Fruit fly (Drosophila melanogaster) Kc167 (cell line): ENCODE results near the gene Neurl4.

Experiments
- Myc ChIP-seq: fragments of >200 bp; optimal IDR thresholded peaks from 2 replicates; lab custom pipeline; 2017; ENCODE audit warnings: missing external identifiers
- Sin3A ChIP-seq: fragments of >200 bp; optimal IDR thresholded peaks from 2 replicates; lab custom pipeline; 2018; ENCODE audit warnings: missing external identifiers
- h ChIP-seq: fragments of >200 bp; optimal IDR thresholded peaks from 3 replicates; lab custom pipeline; 2018; ENCODE audit warnings: missing external identifiers
- insv ChIP-seq: fragments of >200 bp; optimal IDR thresholded peaks from 3 replicates; lab custom pipeline; 2018; ENCODE audit warnings: missing external identifiers
- psq ChIP-seq: fragments of >200 bp; optimal IDR thresholded peaks from 2 replicates; lab custom pipeline; 2017; ENCODE audit warnings: missing external identifiers
- ttk ChIP-seq: sonication (Bioruptor generic); optimal IDR thresholded peaks from 2 replicates; lab custom pipeline; 2017; ENCODE audit warnings: missing external identifiers

Gene Neurl4

dm6 chr3L:14004041-14004407 lies 45.7 kb downstream of the Neurl4 start:
- TF ChIP-seq psq (lab: Kevin White, UChicago) (peak; percentile 97), ttk (lab: Kevin White, UChicago) (no peak)

dm6 chr3L:14003297-14004040 lies 46.2 kb downstream of the Neurl4 start:
- TF ChIP-seq ttk (lab: Kevin White, UChicago) (no peak), psq (lab: Kevin White, UChicago) (peak; percentile 59), Sin3A (no peak), insv (lab: Kevin White, UChicago) (no peak), h (lab: Kevin White, UChicago) (no peak), Myc (lab: Kevin White, UChicago) (no peak)

DNA sequence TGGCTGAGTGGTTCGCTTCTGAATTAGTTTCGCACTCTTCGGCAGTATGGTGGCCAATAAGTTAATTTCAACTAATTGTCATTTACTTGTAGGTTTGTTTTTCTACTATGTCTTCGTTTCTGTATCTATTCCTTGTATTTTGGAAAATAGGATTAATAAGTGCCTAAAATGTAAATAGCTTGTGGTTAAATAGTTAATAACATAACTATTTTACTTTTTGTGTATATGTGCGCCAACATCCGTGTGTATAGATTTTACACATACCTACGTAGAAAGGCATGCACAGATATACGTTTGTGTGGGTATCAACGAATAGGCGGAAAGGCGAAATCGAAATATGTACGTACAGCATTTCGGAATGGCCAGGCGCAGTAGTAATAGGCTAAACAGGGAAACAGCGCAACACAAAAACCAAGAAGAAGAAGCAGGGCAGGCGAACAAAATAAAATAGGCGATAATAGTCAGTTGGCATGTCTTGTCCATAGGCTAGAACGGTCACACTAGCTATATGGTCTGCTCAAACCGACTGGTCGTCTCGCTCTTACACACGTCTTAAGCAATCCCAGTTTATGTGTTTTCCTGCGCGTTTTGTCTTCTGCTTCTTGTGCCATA lies 47.1 kb downstream of the Neurl4 start:
- TF ChIP-seq ttk (lab: Kevin White, UChicago) (no peak), psq (lab: Kevin White, UChicago) (peak; percentile 98), Myc (lab: Kevin White, UChicago) (no peak)

dm6 chr3L:14001658-14002523 lies 47.8 kb downstream of the Neurl4 start, which contains the start of the genes Nprl3 and upSET:
Gene Nprl3, minus strand, starts transcription at chr3L:14001880.
Gene upSET, plus strand, starts transcription at chr3L:14002127.
- no peak for TF ChIP-seq Sin3A
- no peak for TF ChIP-seq h (lab: Kevin White, UChicago)
- no peak for TF ChIP-seq insv (lab: Kevin White, UChicago)
- TF ChIP-seq psq (lab: Kevin White, UChicago) = peak; percentile 48
- TF ChIP-seq ttk (lab: Kevin White, UChicago) = no peak

- no peak for TF ChIP-seq psq (lab: Kevin White, UChicago)
- no peak for TF ChIP-seq ttk (lab: Kevin White, UChicago)
- TF ChIP-seq Sin3A = no peak
- no peak for TF ChIP-seq Myc (lab: Kevin White, UChicago)
- TF ChIP-seq insv (lab: Kevin White, UChicago) = no peak
- no peak for TF ChIP-seq h (lab: Kevin White, UChicago)
Measured at dm6 chr3L:13999204-13999603, 50.5 kb downstream of the Neurl4 start, which contains the start of gene CG17359. Gene CG17359, minus strand, starts transcription at chr3L:13999251.

DNA sequence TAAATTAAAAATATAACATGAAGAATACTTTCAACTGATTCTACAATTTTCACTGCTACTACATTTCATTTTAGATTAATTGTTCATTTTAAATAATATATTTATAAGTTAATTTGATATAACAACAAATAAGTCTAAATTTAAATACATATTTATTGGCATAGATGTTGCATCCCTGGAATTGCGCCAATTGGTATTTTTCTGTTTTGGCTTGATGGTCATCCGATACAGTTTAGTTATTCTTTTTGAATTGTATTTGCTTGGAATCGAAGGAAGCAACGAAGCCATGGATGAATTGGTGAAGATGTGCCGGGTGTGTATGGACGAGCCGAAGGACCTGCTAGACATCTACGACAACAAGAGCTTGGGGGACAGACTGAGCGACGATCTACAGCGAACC lies 52.7 kb downstream of the Neurl4 start, which contains the start of gene CG17361:
Gene CG17361, plus strand, starts transcription at position 200 of the 400 bp plus-strand sequence.
- TF ChIP-seq psq (lab: Kevin White, UChicago) = no peak
- no peak for TF ChIP-seq Sin3A
- TF ChIP-seq insv (lab: Kevin White, UChicago) = no peak
- no peak for TF ChIP-seq ttk (lab: Kevin White, UChicago)
- TF ChIP-seq Myc (lab: Kevin White, UChicago) = no peak
- TF ChIP-seq h (lab: Kevin White, UChicago) = no peak

- no peak for TF ChIP-seq insv (lab: Kevin White, UChicago)
- no peak for TF ChIP-seq psq (lab: Kevin White, UChicago)
- no peak for TF ChIP-seq Sin3A
- no peak for TF ChIP-seq h (lab: Kevin White, UChicago)
- TF ChIP-seq ttk (lab: Kevin White, UChicago) = no peak
- no peak for TF ChIP-seq Myc (lab: Kevin White, UChicago)
Measured at dm6 chr3L:13996437-13996836, 53.3 kb downstream of the Neurl4 start.

DNA sequence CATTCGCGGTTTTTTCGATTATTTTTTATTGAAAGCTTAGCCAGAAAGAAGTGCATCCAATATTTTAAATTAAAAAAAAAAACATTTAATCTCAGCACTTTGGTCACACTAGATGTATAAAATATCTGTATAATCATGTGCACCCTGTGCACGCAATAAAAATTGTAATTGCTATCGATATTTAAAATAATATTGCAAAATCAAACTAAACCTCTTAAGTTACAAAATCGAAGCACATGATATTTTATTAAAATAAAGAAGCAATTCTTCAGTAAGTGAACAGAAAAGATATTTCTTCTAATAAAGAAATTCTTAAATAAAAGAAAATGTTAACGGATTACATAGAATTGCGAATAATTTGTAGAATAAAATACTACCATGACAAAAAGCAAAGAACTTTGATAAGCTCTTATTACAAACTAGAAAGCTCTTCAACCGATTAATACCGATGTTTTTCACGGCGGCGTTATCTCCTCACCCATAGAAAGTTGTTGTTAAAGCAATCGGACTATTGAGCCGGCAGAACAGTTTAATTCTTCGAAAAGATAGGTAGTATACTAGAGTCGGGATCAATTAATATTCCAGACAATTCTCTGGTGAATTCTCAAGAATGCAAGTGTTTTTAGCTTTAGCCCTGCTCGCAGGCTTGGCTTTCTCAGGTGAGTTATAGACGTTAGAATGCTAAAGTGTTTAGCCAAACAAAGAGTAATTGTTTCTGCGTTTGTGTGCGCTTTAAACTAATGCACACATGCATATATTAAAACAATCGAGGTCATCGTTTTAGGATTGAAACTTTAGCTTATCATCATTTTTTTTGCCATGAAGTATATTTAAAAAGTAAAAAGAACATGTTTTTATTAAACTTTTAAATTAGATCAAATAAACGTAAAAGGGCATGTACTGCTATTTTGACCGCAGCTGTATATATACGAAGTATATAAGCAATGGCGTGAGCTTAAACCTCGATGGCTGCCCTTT lies 55.7 kb downstream of the Neurl4 start, which contains the start of gene CtsK1:
Gene CtsK1, plus strand, starts transcription at position 490 of the 978 bp plus-strand sequence.
- TF ChIP-seq Sin3A (no peak), Myc (lab: Kevin White, UChicago) (no peak), ttk (lab: Kevin White, UChicago) (no peak)
